Worm (Caenorhabditis elegans) whole organism, L3 larva: ENCODE results near the gene C25E10.5.

Experiments used
- R02D3.7 ChIP-seq: fragments of 150-350 bp; optimal IDR thresholded peaks from 2 replicates; lab custom pipeline; 2014; ENCODE audit warnings: missing biosample characterization, missing genetic modification characterization
- ZK546.5 ChIP-seq: sonication (generic microtip); optimal IDR thresholded peaks from 2 replicates; lab custom pipeline; 2017; ENCODE audit warnings: missing biosample characterization, missing genetic modification characterization
- aly-2 ChIP-seq: fragments of 150-350 bp; optimal IDR thresholded peaks from 2 replicates; lab custom pipeline; 2014; ENCODE audit warnings: missing biosample characterization, missing genetic modification characterization
- ama-1 ChIP-seq: fragments of 150-350 bp; optimal IDR thresholded peaks from 2 replicates; lab custom pipeline; 2018
- daf-12 ChIP-seq: fragments of 150-350 bp; optimal IDR thresholded peaks from 2 replicates; lab custom pipeline; 2014; ENCODE audit warnings: missing biosample characterization, missing genetic modification reagents, missing genetic modification characterization
- elt-1 ChIP-seq: fragments of 150-350 bp; optimal IDR thresholded peaks from 2 replicates; lab custom pipeline; 2014; ENCODE audit warnings: missing biosample characterization, missing genetic modification characterization
- elt-2 ChIP-seq: sonication (generic microtip); optimal IDR thresholded peaks from 2 replicates; lab custom pipeline; 2016; ENCODE audit warnings: missing genetic modification reagents, mild to moderate bottlenecking, missing genetic modification characterization, missing compliant biosample characterization
- elt-3 ChIP-seq, 3 experiments: fragments of 150-350 bp in 1 of 3; sonication (generic microtip) in 2 of 3; optimal IDR thresholded peaks; 2 replicates in 2 of 3; 4 replicates in 1 of 3; lab custom pipeline; 2014 to 2017; ENCODE audit warnings: missing biosample characterization in 3 of 3, missing genetic modification characterization in 3 of 3
- lin-15B ChIP-seq: fragments of 150-350 bp; optimal IDR thresholded peaks from 2 replicates; lab custom pipeline; 2014; ENCODE audit warnings: missing biosample characterization, missing genetic modification characterization
- nhr-11 ChIP-seq: fragments of 150-350 bp; optimal IDR thresholded peaks from 2 replicates; lab custom pipeline; 2014; ENCODE audit warnings: missing biosample characterization, missing genetic modification characterization
- nhr-77 ChIP-seq: fragments of 150-350 bp; optimal IDR thresholded peaks from 2 replicates; lab custom pipeline; 2014; ENCODE audit warnings: missing biosample characterization, missing genetic modification characterization
- zag-1 ChIP-seq: fragments of 150-350 bp; optimal IDR thresholded peaks from 2 replicates; lab custom pipeline; 2014; ENCODE audit warnings: missing biosample characterization, missing genetic modification characterization
- ztf-11 ChIP-seq: fragments of 150-350 bp; optimal IDR thresholded peaks from 2 replicates; lab custom pipeline; 2014; ENCODE audit warnings: missing biosample characterization, missing genetic modification characterization

DNA sequence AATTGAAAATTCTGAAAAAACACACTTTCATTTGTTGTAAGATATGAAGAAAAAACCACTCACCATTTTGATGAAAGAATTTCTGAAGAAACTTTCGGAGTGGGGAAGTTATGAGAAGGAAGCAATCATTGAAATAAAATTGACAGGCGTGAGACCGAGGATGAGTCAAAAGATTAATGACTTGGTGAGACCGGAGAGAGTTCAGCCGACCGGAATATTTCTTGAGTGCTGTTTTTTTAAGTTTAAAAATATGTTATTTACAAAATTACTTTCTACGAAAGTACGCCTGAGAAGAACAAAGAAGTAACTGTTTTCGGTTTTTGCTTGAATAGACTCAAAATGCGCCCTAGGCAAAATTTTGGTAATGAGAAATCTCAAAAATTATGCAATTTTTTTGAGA, 25.9 kb downstream of the C25E10.5 start, which contains the start of gene C25E10.10:
- TF ChIP-seq ztf-11 (tag; lab: Kevin White, UChicago) (no peak), lin-15B (tag; lab: Kevin White, UChicago) (no peak), elt-1 (tag; lab: Kevin White, UChicago) (no peak), R02D3.7 (no peak), elt-3 (tag; optimal IDR thresholded peaks at IDR 0.05; lab: Kevin White, UChicago) (no peak), daf-12 (no peak), ama-1 (no peak), nhr-77 (tag; lab: Kevin White, UChicago) (no peak), elt-2 (tag; lab: Kevin White, UChicago) (no peak), nhr-11 (tag; lab: Kevin White, UChicago) (no peak), ZK546.5 (tag; lab: Kevin White, UChicago) (no peak), zag-1 (tag; lab: Kevin White, UChicago) (no peak), aly-2 (tag; lab: Kevin White, UChicago) (no peak)
